Worm (Caenorhabditis elegans): ENCODE results near the gene ndub-11.

The ndub-11 gene

ce11 chrIV:8114535-8114934 lies 15.5 kb downstream of the ndub-11 start:
- TF ChIP-seq egrh-3 (GFP tag; IDR thresholded peaks at IDR 0.05) (0 out of 2 replicates have a peak, but pooled peaks have one; percentile 13), Y67H2A.10 (GFP tag; conservative IDR thresholded peaks at IDR 0.05) (no peak)

- TF ChIP-seq let-607 (tag; optimal IDR thresholded peaks at IDR 0.05), result peak; percentile 86 to 93
- TF ChIP-seq Y53G8AR.9 (GFP tag; conservative IDR thresholded peaks at IDR 0.05), result no peak
- no peak for TF ChIP-seq repo-1 (tag; optimal IDR thresholded peaks at IDR 0.05)
- no peak for TF ChIP-seq tbx-9 (tag; optimal IDR thresholded peaks at IDR 0.05; ENCODE audit: borderline replicate concordance)
- no peak for TF ChIP-seq lag-1 (GFP tag; IDR thresholded peaks at IDR 0.05)
- TF ChIP-seq snpc-1.3 (tag; optimal IDR thresholded peaks at IDR 0.05; ENCODE audit: insufficient read depth), result peak; percentile 42
- TF ChIP-seq unc-130 (GFP tag; optimal IDR thresholded peaks at IDR 0.05), result no peak
These were observed 16.9 kb downstream of the ndub-11 start, which contains the start of gene Y42H9AR.1 for ce11 chrIV:8113161-8113560. TSS of gene Y42H9AR.1 (plus strand) at chrIV:8113393.

DNA sequence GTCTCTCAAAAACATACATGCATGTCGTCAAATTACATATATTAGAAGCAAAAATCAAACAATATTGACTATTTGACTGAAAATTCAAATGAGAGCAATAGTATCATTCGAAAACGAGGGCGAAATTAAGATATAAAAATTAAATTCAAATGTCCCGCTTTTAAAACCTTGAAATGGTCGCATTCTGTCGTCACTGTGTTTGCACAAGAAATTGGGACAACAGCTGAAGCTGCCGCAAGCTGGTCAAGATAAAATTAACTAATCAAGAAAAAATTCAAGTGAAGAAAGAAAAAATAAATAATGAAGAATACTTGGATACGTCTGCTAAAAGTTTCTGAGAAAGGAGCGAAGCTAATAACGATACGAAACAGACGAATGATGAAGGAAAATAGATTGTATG lies 17.4 kb downstream of the ndub-11 start:
- TF ChIP-seq ceh-79 (tag; optimal IDR thresholded peaks at IDR 0.05) (no peak), ceh-91 (GFP tag; IDR thresholded peaks at IDR 0.05) (no peak)

DNA sequence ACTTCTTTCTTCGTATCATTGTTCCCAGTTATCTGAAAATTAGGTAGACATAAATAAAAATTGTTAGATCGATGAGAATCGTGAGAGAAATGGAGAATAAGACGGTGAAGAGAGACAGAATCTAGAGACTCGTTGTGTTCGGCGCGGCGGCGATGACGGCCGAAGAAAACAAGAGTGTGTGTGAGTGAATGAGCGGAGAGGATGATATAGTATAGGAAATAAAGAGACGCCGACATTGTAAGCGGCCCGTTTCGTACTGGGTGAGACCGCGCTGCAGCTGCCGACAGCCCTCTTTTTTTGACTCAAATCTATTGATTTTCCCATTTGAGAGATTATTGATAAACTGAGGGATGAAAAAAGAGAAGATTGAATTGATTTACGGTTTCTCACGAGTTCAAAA lies 17.8 kb downstream of the ndub-11 start, which contains the start of gene Y42H9AR.4:
Gene Y42H9AR.4, minus strand, starts transcription at position 32 of the 400 bp plus-strand sequence.
- TF ChIP-seq tbx-9 (tag; optimal IDR thresholded peaks at IDR 0.05; ENCODE audit: borderline replicate concordance) (no peak), F22D6.2 (tag; optimal IDR thresholded peaks at IDR 0.05) (no peak), hmg-1.2 (GFP tag; IDR thresholded peaks at IDR 0.05) (peak; percentile 98), ama-1 (optimal IDR thresholded peaks at IDR 0.05) (no peak), ama-1 (GFP tag; optimal IDR thresholded peaks at IDR 0.05) (no peak), B0019.2 (GFP tag; conservative IDR thresholded peaks at IDR 0.05) (no peak), ztf-3 (GFP tag; optimal IDR thresholded peaks at IDR 0.05) (no peak), rec-8 (tag; optimal IDR thresholded peaks at IDR 0.05) (no peak), Y53G8AR.9 (GFP tag; conservative IDR thresholded peaks at IDR 0.05) (0 out of 2 replicates have a peak, but pooled peaks have one; percentile 30), F55B11.4 (tag; optimal IDR thresholded peaks at IDR 0.05; ENCODE audit: borderline replicate concordance, insufficient read depth) (no peak), T26A5.8 (tag; optimal IDR thresholded peaks at IDR 0.05) (no peak), lin-54 (GFP tag; optimal IDR thresholded peaks at IDR 0.05) (no peak), attf-5 (GFP tag; optimal IDR thresholded peaks at IDR 0.05) (peak; percentile 30), aptf-3 (GFP tag; IDR thresholded peaks at IDR 0.05) (no peak), dox-1 (GFP tag; IDR thresholded peaks at IDR 0.05) (no peak), nhr-80 (tag; optimal IDR thresholded peaks at IDR 0.05) (peak; percentile 12), ets-4 (GFP tag; optimal IDR thresholded peaks at IDR 0.05) (no peak), tbp1 (GFP tag; optimal IDR thresholded peaks at IDR 0.05) (no peak), lir-1 (GFP tag; conservative IDR thresholded peaks at IDR 0.05) (no peak), ekl-4 (GFP tag; IDR thresholded peaks at IDR 0.05) (0 out of 2 replicates have a peak, but pooled peaks have one; percentile 43), madf-6 (GFP tag; IDR thresholded peaks at IDR 0.05) (peak; percentile 35; the same call in 1 of the 2 replicates), let-607 (tag; optimal IDR thresholded peaks at IDR 0.05) (peak in 1 of 2 experiments; percentile 12), C06A6.2 (GFP tag; conservative IDR thresholded peaks at IDR 0.05) (no peak), rcor-1 (GFP tag; IDR thresholded peaks at IDR 0.05) (0 out of 2 replicates have a peak, but pooled peaks have one; percentile 17), rpc-1 (optimal IDR thresholded peaks at IDR 0.05) (no peak), rpc-1 (tag; optimal IDR thresholded peaks at IDR 0.05) (no peak)
